Fruit fly (Drosophila melanogaster) whole organism, embryonic: ENCODE data around the gene Nost.
A peak's percentile ranks its signal among the peaks of the same experiment; 100 is the strongest.

Experiments
- B-H1 ChIP-seq: fragments of 200-800 bp; sonication (Bioruptor generic); IDR thresholded peaks from 3 replicates; pipeline ENCODE4 v1.3.6; 2022; ENCODE audit warnings: missing biosample characterization, missing genetic modification characterization
- CG1233 ChIP-seq: fragments of 200-800 bp; sonication (Bioruptor generic); optimal IDR thresholded peaks from 4 replicates; lab custom pipeline; 2018; ENCODE audit warnings: missing biosample characterization, mild to moderate bottlenecking, missing genetic modification characterization
- CG12391 ChIP-seq: fragments of 200-800 bp; sonication (Bioruptor generic); optimal IDR thresholded peaks from 3 replicates; lab custom pipeline; 2018; ENCODE audit warnings: missing biosample characterization, mild to moderate bottlenecking, missing genetic modification characterization, moderate library complexity
- CG13775 ChIP-seq: fragments of 200-800 bp; sonication (Bioruptor generic); optimal IDR thresholded peaks from 3 replicates; lab custom pipeline; 2017; ENCODE audit warnings: missing biosample characterization, mild to moderate bottlenecking, missing genetic modification characterization
- CG16813 ChIP-seq: fragments of 200-800 bp; sonication (Bioruptor generic); IDR thresholded peaks from 3 replicates; pipeline ENCODE4 v1.3.6; 2022; ENCODE audit warnings: missing biosample characterization, missing genetic modification characterization; ENCODE audit not compliant: partially characterized antibody
- CG17186 ChIP-seq: fragments of 200-800 bp; sonication (Bioruptor generic); optimal IDR thresholded peaks from 3 replicates; lab custom pipeline; 2017; ENCODE audit warnings: missing biosample characterization, missing genetic modification reagents, missing genetic modification characterization
- CG18011 ChIP-seq: fragments of 200-800 bp; sonication (Bioruptor generic); optimal IDR thresholded peaks from 2 replicates; lab custom pipeline; 2017; ENCODE audit warnings: missing biosample characterization, missing genetic modification characterization, mild to moderate bottlenecking, moderate library complexity, missing genotype
- CG1832 ChIP-seq: fragments of 200-800 bp; sonication (Bioruptor generic); optimal IDR thresholded peaks from 2 replicates; lab custom pipeline; 2017; ENCODE audit warnings: missing biosample characterization, mild to moderate bottlenecking, missing genetic modification characterization, inconsistent platforms
- CG31224 ChIP-seq: fragments of 200-800 bp; sonication (Bioruptor generic); IDR thresholded peaks from 2 replicates; pipeline ENCODE4 v1.3.6; 2022; ENCODE audit warnings: missing biosample characterization, missing genetic modification characterization
- CG4617 ChIP-seq: fragments of 200-800 bp; sonication (Bioruptor generic); optimal IDR thresholded peaks from 3 replicates; lab custom pipeline; 2016; ENCODE audit warnings: missing biosample characterization, missing genetic modification characterization, borderline replicate concordance
- CG6654 ChIP-seq: fragments of 200-800 bp; sonication (Bioruptor generic); optimal IDR thresholded peaks from 2 replicates; lab custom pipeline; 2017; ENCODE audit warnings: missing biosample characterization, mild to moderate bottlenecking, missing genetic modification characterization
- CG6683 ChIP-seq: fragments of 200-800 bp; sonication (Bioruptor generic); optimal IDR thresholded peaks from 2 replicates; lab custom pipeline; 2017; ENCODE audit warnings: missing biosample characterization, mild to moderate bottlenecking, missing genetic modification characterization, missing genetic modification reagents
- CG6854 ChIP-seq: fragments of 200-800 bp; sonication (Bioruptor generic); optimal IDR thresholded peaks from 3 replicates; lab custom pipeline; 2017; ENCODE audit warnings: missing biosample characterization, mild to moderate bottlenecking, missing genetic modification characterization
- CG8924 ChIP-seq: fragments of 200-800 bp; optimal IDR thresholded peaks from 3 replicates; lab custom pipeline; 2019; ENCODE audit warnings: missing biosample characterization, mild to moderate bottlenecking, missing genetic modification characterization, moderate library complexity
- CG9797 ChIP-seq: fragments of 200-800 bp; sonication (Bioruptor generic); optimal IDR thresholded peaks from 3 replicates; lab custom pipeline; 2018; ENCODE audit warnings: missing biosample characterization, mild to moderate bottlenecking, missing genetic modification characterization
- CG9932 ChIP-seq: fragments of 200-800 bp; sonication (Bioruptor generic); IDR thresholded peaks from 2 replicates; pipeline ENCODE4 v1.3.6; 2022; ENCODE audit warnings: missing biosample characterization, missing genetic modification characterization
- CTCF ChIP-seq: fragments of 200-800 bp; sonication (Bioruptor generic); optimal IDR thresholded peaks from 2 replicates; lab custom pipeline; 2017; ENCODE audit warnings: missing biosample characterization, mild to moderate bottlenecking, missing genetic modification characterization, moderate library complexity
- CrebB ChIP-seq: fragments of 200-800 bp; sonication (Bioruptor generic); optimal IDR thresholded peaks from 3 replicates; lab custom pipeline; 2018; ENCODE audit warnings: missing biosample characterization, mild to moderate bottlenecking, missing genetic modification characterization
- Dek ChIP-seq: fragments of 200-800 bp; sonication (Bioruptor generic); optimal IDR thresholded peaks from 3 replicates; lab custom pipeline; 2019; ENCODE audit warnings: missing biosample characterization, mild to moderate bottlenecking, missing genetic modification characterization, moderate library complexity
- Dp ChIP-seq: fragments of 200-800 bp; sonication (Bioruptor generic); optimal IDR thresholded peaks from 2 replicates; lab custom pipeline; 2018; ENCODE audit warnings: missing biosample characterization, mild to moderate bottlenecking, missing genetic modification characterization, moderate library complexity
- E2f2 ChIP-seq: fragments of 200-800 bp; sonication (Bioruptor generic); IDR thresholded peaks from 2 replicates; pipeline ENCODE4 v1.3.6; 2022; ENCODE audit warnings: missing biosample characterization, missing genetic modification characterization
- Gsc ChIP-seq: fragments of 200-800 bp; sonication (Bioruptor generic); IDR thresholded peaks from 2 replicates; pipeline ENCODE4 v1.3.6; 2022; ENCODE audit warnings: missing biosample characterization, missing genetic modification characterization
- Hr3 ChIP-seq: fragments of 200-800 bp; sonication (Bioruptor generic); optimal IDR thresholded peaks from 3 replicates; lab custom pipeline; 2016; ENCODE audit warnings: missing biosample characterization, missing genetic modification characterization
- Hr78 ChIP-seq, 2 experiments: fragments of 200-800 bp in 1 of 2; fragments of >200 bp in 1 of 2; sonication (Bioruptor generic) in 1 of 2; optimal IDR thresholded peaks; 2 replicates each; lab custom pipeline; 2017 to 2019; ENCODE audit warnings: missing biosample characterization in 2 of 2, missing genetic modification characterization in 2 of 2, mild to moderate bottlenecking in 1 of 2, moderate library complexity in 1 of 2
- MBD-R2 ChIP-seq: fragments of 200-800 bp; sonication (Bioruptor generic); IDR thresholded peaks from 2 replicates; pipeline ENCODE4 v1.3.6; 2022; ENCODE audit warnings: missing biosample characterization, missing genetic modification characterization
- Med ChIP-seq: fragments of 200-800 bp; sonication (Bioruptor generic); peaks from one replicate; lab custom pipeline; 2016; ENCODE audit warnings: missing biosample characterization, missing genetic modification characterization, mild to moderate bottlenecking, inconsistent platforms, moderate library complexity
- Meics ChIP-seq: fragments of 200-800 bp; sonication (Bioruptor generic); optimal IDR thresholded peaks from 2 replicates; lab custom pipeline; 2017; ENCODE audit warnings: missing biosample characterization, mild to moderate bottlenecking, missing genetic modification characterization
- Nf-YC ChIP-seq: fragments of 200-800 bp; optimal IDR thresholded peaks from 3 replicates; lab custom pipeline; 2019; ENCODE audit warnings: missing biosample characterization, mild to moderate bottlenecking, missing genetic modification characterization, moderate library complexity
- Scr ChIP-seq: fragments of 200-800 bp; sonication (Bioruptor generic); IDR thresholded peaks from 2 replicates; pipeline ENCODE4 v1.3.6; 2022; ENCODE audit warnings: missing biosample characterization, missing genetic modification characterization; ENCODE audit not compliant: partially characterized antibody
- Side ChIP-seq: fragments of 200-800 bp; sonication (Bioruptor generic); optimal IDR thresholded peaks from 2 replicates; lab custom pipeline; 2016; ENCODE audit warnings: missing biosample characterization, missing genetic modification characterization
- Sry-δ ChIP-seq: fragments of 200-800 bp; sonication (Bioruptor generic); optimal IDR thresholded peaks from 2 replicates; lab custom pipeline; 2016; ENCODE audit warnings: missing biosample characterization, missing genetic modification characterization
- Usf ChIP-seq: fragments of 200-800 bp; sonication (Bioruptor generic); optimal IDR thresholded peaks from 2 replicates; lab custom pipeline; 2017; ENCODE audit warnings: missing genotype, missing biosample characterization, missing genetic modification characterization
- ac ChIP-seq: fragments of 200-800 bp; sonication (Bioruptor generic); optimal IDR thresholded peaks from 3 replicates; lab custom pipeline; 2017; ENCODE audit warnings: missing biosample characterization, mild to moderate bottlenecking, missing genetic modification characterization
- cg ChIP-seq: fragments of 200-800 bp; sonication (Bioruptor generic); optimal IDR thresholded peaks from 3 replicates; lab custom pipeline; 2019; ENCODE audit warnings: missing biosample characterization, mild to moderate bottlenecking, missing genetic modification characterization, moderate library complexity
- disco-r ChIP-seq: fragments of 200-800 bp; sonication (Bioruptor generic); optimal IDR thresholded peaks from 2 replicates; lab custom pipeline; 2016; ENCODE audit warnings: missing biosample characterization, missing genetic modification characterization
- esg ChIP-seq: fragments of 200-800 bp; sonication (Bioruptor generic); conservative IDR thresholded peaks from 2 replicates; pipeline ENCODE4 v1.3.6; 2022; ENCODE audit warnings: missing biosample characterization, missing genetic modification characterization
- exex ChIP-seq: fragments of 200-800 bp; sonication (Bioruptor generic); optimal IDR thresholded peaks from 4 replicates; lab custom pipeline; 2018; ENCODE audit warnings: missing biosample characterization, mild to moderate bottlenecking, missing genetic modification characterization, moderate library complexity
- grau ChIP-seq: fragments of 200-800 bp; optimal IDR thresholded peaks from 3 replicates; lab custom pipeline; 2019; ENCODE audit warnings: missing biosample characterization, mild to moderate bottlenecking, missing genetic modification characterization, moderate library complexity
- gsb ChIP-seq: fragments of 200-800 bp; sonication (Bioruptor generic); IDR thresholded peaks from 2 replicates; pipeline ENCODE4 v1.3.6; 2022; ENCODE audit warnings: missing biosample characterization, missing genetic modification characterization
- nmo ChIP-seq: fragments of 200-800 bp; sonication (Bioruptor generic); optimal IDR thresholded peaks from 2 replicates; lab custom pipeline; 2018; ENCODE audit warnings: missing biosample characterization, mild to moderate bottlenecking, missing genetic modification characterization, moderate library complexity
- org-1 ChIP-seq: fragments of 200-800 bp; sonication (Bioruptor generic); optimal IDR thresholded peaks from 2 replicates; lab custom pipeline; 2017; ENCODE audit warnings: missing biosample characterization, missing genetic modification characterization
- pzg ChIP-seq: fragments of 200-800 bp; sonication (Bioruptor generic); optimal IDR thresholded peaks from 3 replicates; lab custom pipeline; 2018; ENCODE audit warnings: missing biosample characterization, mild to moderate bottlenecking, missing genetic modification characterization, moderate library complexity
- sc ChIP-seq, 3 experiments: fragments of >200 bp in 2 of 3; fragments of 200-800 bp in 1 of 3; sonication (Bioruptor generic) in 1 of 3; optimal IDR thresholded peaks; 2 replicates in 2 of 3; 3 replicates in 1 of 3; lab custom pipeline; 2017; ENCODE audit warnings: mild to moderate bottlenecking in 1 of 3, missing biosample characterization in 1 of 3, missing genetic modification characterization in 1 of 3, missing genetic modification reagents in 1 of 3
- tna ChIP-seq: fragments of 200-800 bp; sonication (Bioruptor generic); IDR thresholded peaks from 2 replicates; pipeline ENCODE4 v1.3.6; 2022; ENCODE audit warnings: missing biosample characterization, missing genetic modification characterization; ENCODE audit not compliant: partially characterized antibody
- unpg ChIP-seq: fragments of 200-800 bp; sonication (Bioruptor generic); optimal IDR thresholded peaks from 3 replicates; lab custom pipeline; 2018; ENCODE audit warnings: missing biosample characterization, mild to moderate bottlenecking, missing genetic modification characterization, moderate library complexity

Gene Nost

DNA sequence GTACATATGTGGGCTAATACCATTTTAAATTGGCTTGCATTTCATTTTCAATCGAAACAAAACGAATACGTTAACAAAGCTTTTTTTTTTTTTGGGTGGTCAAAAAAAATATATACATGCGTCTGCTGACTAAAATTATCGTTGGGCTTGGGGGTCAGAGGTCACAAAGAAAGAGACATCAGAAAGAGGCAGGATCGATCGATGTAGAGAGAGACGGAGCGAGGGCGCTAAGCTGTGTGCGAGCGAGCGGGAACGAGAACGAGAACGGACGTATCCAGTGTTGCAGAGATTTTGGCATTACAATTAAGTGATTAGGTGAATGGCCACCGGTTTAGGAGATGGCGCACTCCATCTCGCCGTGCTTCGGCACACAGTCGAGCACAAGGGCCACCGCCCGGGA is 63.9 kb downstream of the Nost start:
- TF ChIP-seq CG1832 (GFP tag; lab: Kevin White, UChicago) (peak; percentile 65), Hr3 (GFP tag; lab: Kevin White, UChicago) (no peak), Gsc (GFP tag; lab: Robert Waterston, UW) (no peak), Hr78 (GFP tag; optimal IDR thresholded peaks at IDR 0.05; lab: Kevin White, UChicago) (peak in 1 of 2 experiments; percentile 98), cg (GFP tag; lab: Kevin White, UChicago) (no peak), CG6654 (no peak)

DNA sequence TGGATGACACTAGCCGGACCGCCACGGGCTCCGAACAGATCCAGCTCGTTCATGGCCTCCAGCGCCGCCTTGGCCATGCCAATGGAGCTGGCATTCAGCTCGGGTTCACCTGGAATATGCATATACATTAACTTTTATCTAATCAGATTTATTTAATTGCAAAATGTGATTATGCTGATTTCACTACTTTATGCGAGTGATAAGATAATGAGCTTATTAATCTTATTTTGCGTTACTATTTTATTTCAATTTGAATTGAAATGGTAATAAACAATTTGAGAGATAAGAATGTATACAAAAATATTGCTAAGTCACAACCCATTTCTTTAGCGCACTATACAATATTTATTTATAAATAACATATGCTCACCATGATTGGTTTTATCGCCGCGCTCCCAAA is 72.1 kb downstream of the Nost start:
- TF ChIP-seq CrebB (tag; lab: Kevin White, UChicago) (no peak), exex (tag; lab: Kevin White, UChicago) (peak; percentile 93)

DNA sequence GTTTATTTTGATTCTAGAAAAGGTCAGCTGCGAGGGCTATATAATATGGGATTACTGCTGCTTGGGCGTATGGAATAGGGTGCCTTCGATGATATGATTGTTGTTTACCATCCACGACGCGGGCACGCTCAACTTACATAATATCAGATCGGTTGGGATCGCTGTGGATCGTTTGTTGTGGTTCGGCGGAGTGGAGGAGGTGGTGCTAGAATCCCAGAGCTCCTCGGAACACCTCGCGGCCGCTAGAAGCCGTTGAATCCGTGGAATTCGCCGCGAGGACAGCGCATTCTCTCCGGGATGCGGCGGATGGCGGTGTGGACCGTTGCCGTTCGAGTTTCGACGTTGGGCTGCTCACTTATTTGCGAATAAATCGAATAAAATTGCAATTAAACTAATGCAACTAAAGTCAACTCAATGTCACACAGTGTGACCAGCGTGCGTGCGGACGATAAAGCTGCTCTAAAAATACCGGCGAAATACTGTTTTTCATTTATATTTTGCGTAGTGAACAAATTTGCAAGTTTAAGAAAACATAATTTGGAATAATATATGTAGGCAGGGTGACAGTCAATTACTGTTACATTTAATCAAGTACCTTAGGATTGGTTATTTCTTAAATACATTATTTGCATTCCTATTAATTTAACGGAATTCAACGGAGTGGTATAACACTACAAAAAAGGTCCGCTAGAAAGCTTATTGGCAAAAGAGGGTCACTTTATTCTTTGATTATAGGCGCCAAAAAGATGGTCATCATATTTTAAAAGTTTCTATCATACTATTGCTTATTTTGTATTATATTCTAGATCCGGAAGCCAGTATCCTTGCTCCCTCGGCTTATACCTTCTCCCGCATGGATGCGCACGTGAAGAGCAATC is 73.5 kb downstream of the Nost start, which contains the start of gene CG7766:
Gene CG7766, minus strand, starts transcription at position 432 of the 878 bp plus-strand sequence.
- TF ChIP-seq CG9797 (GFP tag; lab: Kevin White, UChicago): peak; percentile 69
- peak; percentile 5 for TF ChIP-seq Sry-δ (GFP tag; lab: Kevin White, UChicago)
- TF ChIP-seq CG16813: no peak
- TF ChIP-seq CG12391: no peak
- no peak for TF ChIP-seq Nf-YC
- TF ChIP-seq CG4617 (GFP tag; lab: Kevin White, UChicago): peak; percentile 9
- peak; percentile 73 for TF ChIP-seq Dp (GFP tag; lab: Kevin White, UChicago)
- peak; percentile 59 for TF ChIP-seq pzg (GFP tag; lab: Kevin White, UChicago)
- TF ChIP-seq org-1 (GFP tag; lab: Kevin White, UChicago): no peak
- TF ChIP-seq Med (GFP tag; lab: Kevin White, UChicago): no peak
- TF ChIP-seq ac (GFP tag; lab: Kevin White, UChicago): no peak
- TF ChIP-seq disco-r: no peak
- TF ChIP-seq Usf: no peak
- no peak for TF ChIP-seq esg (GFP tag; lab: Robert Waterston, UW)
- TF ChIP-seq gsb: no peak
- no peak for TF ChIP-seq CG1233 (GFP tag; lab: Kevin White, UChicago)
- TF ChIP-seq grau (tag; lab: Kevin White, UChicago): no peak
- TF ChIP-seq CG17186: peak; percentile 37
- no peak for TF ChIP-seq B-H1 (GFP tag; lab: Robert Waterston, UW)
- TF ChIP-seq CG31224 (GFP tag; lab: Robert Waterston, UW): no peak
- TF ChIP-seq unpg: no peak
- peak; percentile 22 for TF ChIP-seq nmo
- TF ChIP-seq CG8924 (tag; lab: Kevin White, UChicago): no peak
- no peak for TF ChIP-seq CG6854 (GFP tag; lab: Kevin White, UChicago)
- peak; percentile 13; the same call in 1 of the 2 replicates for TF ChIP-seq tna (GFP tag; lab: Robert Waterston, UW)
- TF ChIP-seq CG6683 (GFP tag; lab: Kevin White, UChicago): no peak
- TF ChIP-seq Side (GFP tag; lab: Kevin White, UChicago): no peak
- TF ChIP-seq CTCF (GFP tag; lab: Kevin White, UChicago): peak; percentile 25
- no peak for TF ChIP-seq Dek (tag; lab: Kevin White, UChicago)
- no peak for TF ChIP-seq CG18011 (GFP tag; lab: Kevin White, UChicago)
- no peak for TF ChIP-seq CG13775 (GFP tag; lab: Kevin White, UChicago)
- no peak for TF ChIP-seq sc (optimal IDR thresholded peaks at IDR 0.05; lab: Kevin White, UChicago)
- no peak for TF ChIP-seq sc (GFP tag; optimal IDR thresholded peaks at IDR 0.05; lab: Kevin White, UChicago)
- no peak for TF ChIP-seq Meics (GFP tag; lab: Kevin White, UChicago)
- TF ChIP-seq Scr: no peak
- TF ChIP-seq MBD-R2 (GFP tag; lab: Robert Waterston, UW): peak; percentile 34; the same call in 1 of the 2 replicates
- peak; percentile 79 for TF ChIP-seq E2f2
- no peak for TF ChIP-seq CG9932 (GFP tag; lab: Robert Waterston, UW)
